Worm (Caenorhabditis elegans) whole organism, L1 larva: ENCODE data around the gene ugt-16.
A peak's percentile ranks its signal among the peaks of the same experiment; 100 is the strongest.

Experiments used
- C34B4.2 ChIP-seq: sonication (generic microtip); optimal IDR thresholded peaks from 2 replicates; lab custom pipeline; 2017; ENCODE audit warnings: mild to moderate bottlenecking, missing genetic modification characterization, missing compliant biosample characterization
- blmp-1 ChIP-seq: fragments of 150-350 bp; optimal IDR thresholded peaks from 2 replicates; lab custom pipeline; 2014; ENCODE audit warnings: missing biosample characterization, missing genetic modification characterization
- ces-1 ChIP-seq: fragments of 150-350 bp; optimal IDR thresholded peaks from 2 replicates; lab custom pipeline; 2014; ENCODE audit warnings: missing biosample characterization, missing genetic modification reagents, missing genetic modification characterization
- egl-27 ChIP-seq, 2 experiments: fragments of 150-350 bp in 1 of 2; sonication (generic microtip); optimal IDR thresholded peaks; 3 replicates each; lab custom pipeline; 2017 to 2018; ENCODE audit warnings: missing biosample characterization in 2 of 2, missing genetic modification characterization in 2 of 2, missing genetic modification reagents in 2 of 2
- elt-2 ChIP-seq: sonication (generic microtip); optimal IDR thresholded peaks from 2 replicates; lab custom pipeline; 2016; ENCODE audit warnings: missing genetic modification characterization, mild to moderate bottlenecking, inconsistent platforms, missing compliant biosample characterization, missing genetic modification reagents
- ets-5 ChIP-seq: fragments of 200-800 bp; sonication (Bioruptor generic); IDR thresholded peaks from 2 replicates; pipeline ENCODE4 v1.3.6; 2022; ENCODE audit warnings: missing genetic modification characterization, missing compliant biosample characterization
- fkh-10 ChIP-seq: sonication (generic microtip); optimal IDR thresholded peaks from 2 replicates; lab custom pipeline; 2017; ENCODE audit warnings: missing biosample characterization, missing genetic modification reagents, missing genetic modification characterization
- lin-15B ChIP-seq: fragments of 150-350 bp; sonication (generic microtip); optimal IDR thresholded peaks from 3 replicates; lab custom pipeline; 2014; ENCODE audit warnings: missing biosample characterization, missing genetic modification characterization
- lin-35 ChIP-seq, 2 experiments: fragments of 150-350 bp; optimal IDR thresholded peaks; 2 replicates each; lab custom pipeline; 2014; ENCODE audit warnings: missing biosample characterization in 2 of 2, missing genetic modification characterization in 2 of 2, missing genetic modification reagents in 2 of 2
- mab-9 ChIP-seq: fragments of 200-800 bp; sonication (Bioruptor generic); IDR thresholded peaks from 2 replicates; pipeline ENCODE4 v1.3.6; 2022; ENCODE audit warnings: missing genetic modification reagents, missing genetic modification characterization, missing compliant biosample characterization
- nhr-11 ChIP-seq: fragments of 150-350 bp; optimal IDR thresholded peaks from 2 replicates; lab custom pipeline; 2014; ENCODE audit warnings: missing biosample characterization, missing genetic modification characterization
- nhr-19 ChIP-seq: fragments of 200-800 bp; sonication (Bioruptor generic); conservative IDR thresholded peaks from 2 replicates; pipeline ENCODE4 v1.3.6; 2022; ENCODE audit warnings: missing genetic modification characterization, missing compliant biosample characterization
- nhr-20 ChIP-seq: sonication (generic microtip); optimal IDR thresholded peaks from 2 replicates; lab custom pipeline; 2016; ENCODE audit warnings: mild to moderate bottlenecking, missing genetic modification characterization, missing compliant biosample characterization
- nhr-84 ChIP-seq: sonication (generic microtip); optimal IDR thresholded peaks from 2 replicates; lab custom pipeline; 2017; ENCODE audit warnings: missing biosample characterization, missing genetic modification characterization
- nhr-85 ChIP-seq: sonication (generic microtip); peaks from one replicate; lab custom pipeline; 2016; ENCODE audit warnings: missing genetic modification characterization, inconsistent platforms, missing compliant biosample characterization
- pax-3 ChIP-seq: fragments of 200-800 bp; sonication (Bioruptor generic); optimal IDR thresholded peaks from 2 replicates; lab custom pipeline; 2018; ENCODE audit warnings: mild to moderate bottlenecking, missing genetic modification characterization, moderate library complexity, missing compliant biosample characterization
- sptf-1 ChIP-seq: fragments of 150-350 bp; optimal IDR thresholded peaks from 2 replicates; lab custom pipeline; 2014; ENCODE audit warnings: missing biosample characterization, missing genetic modification characterization
- tbx-2 ChIP-seq: sonication (generic microtip); optimal IDR thresholded peaks from 2 replicates; lab custom pipeline; 2016; ENCODE audit warnings: missing genetic modification characterization, missing compliant biosample characterization

Gene ugt-16

ce11 chrV:12871753-12872152, 46.9 kb downstream of the ugt-16 start, which contains the start of gene bus-19:
Gene bus-19 (plus strand): TSS chrV:12872053.
- TF ChIP-seq elt-2 (tag; lab: Kevin White, UChicago) = no peak
- TF ChIP-seq sptf-1 (tag; lab: Kevin White, UChicago) = no peak
- TF ChIP-seq nhr-11 (tag; lab: Kevin White, UChicago) = no peak
- no peak for TF ChIP-seq mab-9 (GFP tag; lab: Robert Waterston, UW)
- TF ChIP-seq lin-15B = no peak
- no peak for TF ChIP-seq tbx-2 (tag; lab: Kevin White, UChicago)
- no peak for TF ChIP-seq pax-3 (tag; lab: Kevin White, UChicago)
- TF ChIP-seq nhr-19 = no peak
- TF ChIP-seq C34B4.2 = no peak
- no peak for TF ChIP-seq fkh-10 (GFP tag; lab: Kevin White, UChicago)

ce11 chrV:12875850-12876249, 51.0 kb downstream of the ugt-16 start:
- TF ChIP-seq blmp-1 (tag; lab: Kevin White, UChicago) = peak; percentile 89
- no peak for TF ChIP-seq nhr-84 (tag; lab: Kevin White, UChicago)
- peak; percentile 52 for TF ChIP-seq nhr-85 (tag; lab: Kevin White, UChicago)

ce11 chrV:12876708-12877107, 51.9 kb downstream of the ugt-16 start:
- peak; percentile 2 for TF ChIP-seq nhr-20
- TF ChIP-seq ces-1 (GFP tag; lab: Kevin White, UChicago) = no peak
- TF ChIP-seq egl-27 (tag; optimal IDR thresholded peaks at IDR 0.05; lab: Kevin White, UChicago) = no peak
- no peak for TF ChIP-seq ets-5
- peak in 1 of 2 experiments; percentile 40 for TF ChIP-seq lin-35 (GFP tag; optimal IDR thresholded peaks at IDR 0.05; lab: Kevin White, UChicago)
- TF ChIP-seq elt-2 (tag; lab: Kevin White, UChicago) = peak; percentile 71
